Fruit fly (Drosophila melanogaster) whole organism, embryonic: Measurements from ENCODE around the gene Tmtc4.

Source experiments
- Awh ChIP-seq: fragments of 200-800 bp; sonication (Bioruptor generic); IDR thresholded peaks from 2 replicates; pipeline ENCODE4, ENCODE4 v1.3.6; 2022; ENCODE audit warnings: missing biosample characterization, missing genetic modification characterization
- CG10209 ChIP-seq: fragments of 200-800 bp; sonication (Bioruptor generic); optimal IDR thresholded peaks from 3 replicates; lab custom pipeline; 2017; ENCODE audit warnings: missing biosample characterization, mild to moderate bottlenecking, missing genetic modification characterization, missing genetic modification reagents
- CG1024 ChIP-seq: fragments of 200-800 bp; sonication (Bioruptor generic); IDR thresholded peaks from 2 replicates; pipeline ENCODE4 v1.3.6; 2022; ENCODE audit warnings: missing biosample characterization, missing genetic modification characterization
- CG10979 ChIP-seq: fragments of 200-800 bp; sonication (Bioruptor generic); optimal IDR thresholded peaks from 2 replicates; lab custom pipeline; 2018; ENCODE audit warnings: missing biosample characterization, mild to moderate bottlenecking, missing genetic modification characterization, moderate library complexity
- CG11247 ChIP-seq: fragments of 200-800 bp; sonication (Bioruptor generic); IDR thresholded peaks from 2 replicates; pipeline ENCODE4 v1.3.6; 2022; ENCODE audit warnings: missing biosample characterization, missing genetic modification characterization
- CG14014 ChIP-seq: fragments of 200-800 bp; sonication (Bioruptor generic); IDR thresholded peaks from 2 replicates; pipeline ENCODE4 v1.3.6; 2022; ENCODE audit warnings: missing biosample characterization, missing genetic modification characterization
- CG15696 ChIP-seq: fragments of 200-800 bp; sonication (Bioruptor generic); optimal IDR thresholded peaks from 2 replicates; lab custom pipeline; 2019; ENCODE audit warnings: missing biosample characterization, mild to moderate bottlenecking, missing genetic modification characterization, moderate library complexity
- CG17328 ChIP-seq: fragments of 200-800 bp; sonication (Bioruptor generic); IDR thresholded peaks from 2 replicates; pipeline ENCODE4 v1.3.6; 2022; ENCODE audit warnings: missing biosample characterization, missing genetic modification characterization
- CG17385 ChIP-seq: fragments of 200-800 bp; sonication (Bioruptor generic); optimal IDR thresholded peaks from 3 replicates; lab custom pipeline; 2018; ENCODE audit warnings: missing biosample characterization, mild to moderate bottlenecking, missing genetic modification characterization
- CG1832 ChIP-seq: fragments of 200-800 bp; sonication (Bioruptor generic); optimal IDR thresholded peaks from 2 replicates; lab custom pipeline; 2017; ENCODE audit warnings: missing biosample characterization, mild to moderate bottlenecking, missing genetic modification characterization, inconsistent platforms
- CG18476 ChIP-seq: fragments of 200-800 bp; sonication (Bioruptor generic); optimal IDR thresholded peaks from 2 replicates; lab custom pipeline; 2016; ENCODE audit warnings: missing biosample characterization, mild to moderate bottlenecking, missing genetic modification characterization
- CG31224 ChIP-seq: fragments of 200-800 bp; sonication (Bioruptor generic); IDR thresholded peaks from 2 replicates; pipeline ENCODE4 v1.3.6; 2022; ENCODE audit warnings: missing biosample characterization, missing genetic modification characterization
- CG32532 ChIP-seq: fragments of 200-800 bp; sonication (Bioruptor generic); IDR thresholded peaks from 2 replicates; pipeline ENCODE4 v1.3.6; 2022; ENCODE audit warnings: missing biosample characterization, missing genetic modification characterization
- CG4360 ChIP-seq: fragments of 200-800 bp; sonication (Bioruptor generic); IDR thresholded peaks from 2 replicates; pipeline ENCODE4 v1.3.6; 2022; ENCODE audit warnings: missing biosample characterization, missing genetic modification characterization
- CG4617 ChIP-seq: fragments of 200-800 bp; sonication (Bioruptor generic); optimal IDR thresholded peaks from 3 replicates; lab custom pipeline; 2016; ENCODE audit warnings: missing biosample characterization, missing genetic modification characterization, borderline replicate concordance
- CG5180 ChIP-seq: fragments of 200-800 bp; sonication (Bioruptor generic); optimal IDR thresholded peaks from 3 replicates; lab custom pipeline; 2017; ENCODE audit warnings: missing biosample characterization, missing genetic modification characterization, mild to moderate bottlenecking, moderate library complexity, missing genetic modification reagents
- CG8765 ChIP-seq: fragments of 200-800 bp; sonication (Bioruptor generic); IDR thresholded peaks from 2 replicates; pipeline ENCODE4 v1.3.6; 2022; ENCODE audit warnings: missing biosample characterization, missing genetic modification characterization
- Dp ChIP-seq: fragments of 200-800 bp; sonication (Bioruptor generic); optimal IDR thresholded peaks from 2 replicates; lab custom pipeline; 2018; ENCODE audit warnings: missing biosample characterization, mild to moderate bottlenecking, missing genetic modification characterization, moderate library complexity
- E2f2 ChIP-seq: fragments of 200-800 bp; sonication (Bioruptor generic); IDR thresholded peaks from 2 replicates; pipeline ENCODE4 v1.3.6; 2022; ENCODE audit warnings: missing biosample characterization, missing genetic modification characterization
- Eip74EF ChIP-seq, 2 experiments: fragments of 200-800 bp in 1 of 2; fragments of >200 bp in 1 of 2; sonication (Bioruptor generic) in 1 of 2; optimal IDR thresholded peaks; 2 replicates each; lab custom pipeline; 2017 to 2019; ENCODE audit warnings: missing biosample characterization in 2 of 2, missing genetic modification characterization in 2 of 2, mild to moderate bottlenecking in 1 of 2, moderate library complexity in 1 of 2
- Mrtf ChIP-seq: fragments of 200-800 bp; sonication (Bioruptor generic); IDR thresholded peaks from 3 replicates; pipeline ENCODE4 v1.3.6; 2022; ENCODE audit warnings: missing biosample characterization, missing genetic modification characterization
- PHDP ChIP-seq: fragments of 200-800 bp; sonication (Bioruptor generic); optimal IDR thresholded peaks from 3 replicates; lab custom pipeline; 2018; ENCODE audit warnings: missing biosample characterization, mild to moderate bottlenecking, missing genetic modification characterization, moderate library complexity
- Ptx1 ChIP-seq: fragments of 200-800 bp; sonication (Bioruptor generic); IDR thresholded peaks from 2 replicates; pipeline ENCODE4 v1.3.6; 2022; ENCODE audit warnings: missing biosample characterization, missing genetic modification characterization
- Usf ChIP-seq: fragments of 200-800 bp; sonication (Bioruptor generic); optimal IDR thresholded peaks from 2 replicates; lab custom pipeline; 2017; ENCODE audit warnings: missing genotype, missing biosample characterization, missing genetic modification characterization
- ash1 ChIP-seq: fragments of 200-800 bp; sonication (Bioruptor generic); optimal IDR thresholded peaks from 2 replicates; lab custom pipeline; 2018; ENCODE audit warnings: missing biosample characterization, mild to moderate bottlenecking, missing genetic modification characterization
- bab2 ChIP-seq: fragments of 200-800 bp; sonication (Bioruptor generic); optimal IDR thresholded peaks from 2 replicates; lab custom pipeline; 2016; ENCODE audit warnings: missing biosample characterization, missing genetic modification characterization
- br ChIP-seq: fragments of >200 bp; optimal IDR thresholded peaks from 2 replicates; lab custom pipeline; 2017
- cg ChIP-seq: fragments of 200-800 bp; sonication (Bioruptor generic); optimal IDR thresholded peaks from 3 replicates; lab custom pipeline; 2019; ENCODE audit warnings: missing biosample characterization, mild to moderate bottlenecking, missing genetic modification characterization, moderate library complexity
- chif ChIP-seq, 2 experiments: fragments of 200-800 bp; sonication (Bioruptor generic); optimal IDR thresholded peaks; 3 replicates each; lab custom pipeline; 2016; ENCODE audit warnings: missing biosample characterization in 2 of 2, missing genetic modification characterization in 2 of 2
- cwo ChIP-seq: fragments of 200-800 bp; sonication (Bioruptor generic); optimal IDR thresholded peaks from 3 replicates; lab custom pipeline; 2017; ENCODE audit warnings: missing biosample characterization, missing genetic modification characterization, mild to moderate bottlenecking, moderate library complexity, missing genetic modification reagents
- dmrt11E ChIP-seq: fragments of 200-800 bp; sonication (Bioruptor generic); optimal IDR thresholded peaks from 3 replicates; lab custom pipeline; 2018; ENCODE audit warnings: missing biosample characterization, mild to moderate bottlenecking, missing genetic modification characterization, moderate library complexity
- en ChIP-seq: fragments of 200-800 bp; sonication (Bioruptor generic); optimal IDR thresholded peaks from 2 replicates; lab custom pipeline; 2016; ENCODE audit warnings: missing biosample characterization, missing genetic modification characterization
- exex ChIP-seq: fragments of 200-800 bp; sonication (Bioruptor generic); optimal IDR thresholded peaks from 4 replicates; lab custom pipeline; 2018; ENCODE audit warnings: missing biosample characterization, mild to moderate bottlenecking, missing genetic modification characterization, moderate library complexity
- fu2 ChIP-seq: fragments of 200-800 bp; sonication (Bioruptor generic); optimal IDR thresholded peaks from 2 replicates; lab custom pipeline; 2016; ENCODE audit warnings: missing biosample characterization, missing genetic modification characterization
- ham ChIP-seq: fragments of 200-800 bp; sonication (Bioruptor generic); IDR thresholded peaks from 2 replicates; pipeline ENCODE4 v1.3.6; 2022; ENCODE audit warnings: missing biosample characterization, missing genetic modification characterization
- jing ChIP-seq: fragments of 200-800 bp; sonication (Bioruptor generic); optimal IDR thresholded peaks from 2 replicates; lab custom pipeline; 2018; ENCODE audit warnings: missing biosample characterization, mild to moderate bottlenecking, missing genetic modification characterization
- jumu ChIP-seq: fragments of 200-800 bp; sonication (Bioruptor generic); optimal IDR thresholded peaks from 3 replicates; lab custom pipeline; 2016; ENCODE audit warnings: missing biosample characterization, missing genetic modification characterization
- maf-S ChIP-seq: fragments of 200-800 bp; sonication (Bioruptor generic); optimal IDR thresholded peaks from 2 replicates; lab custom pipeline; 2016; ENCODE audit warnings: missing biosample characterization, missing genetic modification characterization
- mirr ChIP-seq: fragments of 200-800 bp; sonication (Bioruptor generic); optimal IDR thresholded peaks from 3 replicates; lab custom pipeline; 2018; ENCODE audit warnings: missing biosample characterization, mild to moderate bottlenecking, missing genetic modification characterization
- nmo ChIP-seq: fragments of 200-800 bp; sonication (Bioruptor generic); optimal IDR thresholded peaks from 2 replicates; lab custom pipeline; 2018; ENCODE audit warnings: missing biosample characterization, mild to moderate bottlenecking, missing genetic modification characterization, moderate library complexity
- pnt ChIP-seq: fragments of 200-800 bp; sonication (Bioruptor generic); optimal IDR thresholded peaks from 3 replicates; lab custom pipeline; 2016; ENCODE audit warnings: missing biosample characterization, missing genetic modification characterization
- rib ChIP-seq: fragments of 200-800 bp; sonication (Bioruptor generic); IDR thresholded peaks from 2 replicates; pipeline ENCODE4 v1.3.6; 2022; ENCODE audit warnings: missing biosample characterization, missing genetic modification characterization
- run ChIP-seq: fragments of 200-800 bp; sonication (Bioruptor generic); optimal IDR thresholded peaks from 3 replicates; lab custom pipeline; 2018; ENCODE audit warnings: missing biosample characterization, mild to moderate bottlenecking, missing genetic modification characterization
- schlank ChIP-seq: fragments of 200-800 bp; sonication (Bioruptor generic); optimal IDR thresholded peaks from 2 replicates; lab custom pipeline; 2018; ENCODE audit warnings: missing biosample characterization, mild to moderate bottlenecking, missing genetic modification characterization
- sima ChIP-seq: fragments of 200-800 bp; sonication (Bioruptor generic); optimal IDR thresholded peaks from 2 replicates; lab custom pipeline; 2016; ENCODE audit warnings: missing biosample characterization, missing genetic modification characterization
- so ChIP-seq: fragments of 200-800 bp; sonication (Bioruptor generic); IDR thresholded peaks from 3 replicates; pipeline ENCODE4 v1.3.6; 2022; ENCODE audit warnings: missing biosample characterization, missing genetic modification characterization
- ssp ChIP-seq: fragments of 200-800 bp; sonication (Bioruptor generic); IDR thresholded peaks from 2 replicates; pipeline ENCODE4 v1.3.6; 2022; ENCODE audit warnings: missing biosample characterization, missing genetic modification characterization
- sug ChIP-seq: fragments of 200-800 bp; optimal IDR thresholded peaks from 2 replicates; lab custom pipeline; 2019; ENCODE audit warnings: missing biosample characterization, mild to moderate bottlenecking, missing genetic modification characterization, moderate library complexity
- tap ChIP-seq: fragments of 200-800 bp; optimal IDR thresholded peaks from 3 replicates; lab custom pipeline; 2019; ENCODE audit warnings: missing biosample characterization, mild to moderate bottlenecking, missing genetic modification characterization, moderate library complexity

The Tmtc4 gene

dm6 chr3R:15332994-15333393, 18.0 kb upstream of the Tmtc4 start, which contains the start of the genes Fkbp39 and Cyfip (continued):
- TF ChIP-seq CG4617 (GFP tag; lab: Kevin White, UChicago) (peak; percentile 98), chif (GFP tag; optimal IDR thresholded peaks at IDR 0.05; lab: Kevin White, UChicago) (peak in 1 of 2 experiments; percentile 36), CG10209 (GFP tag; lab: Kevin White, UChicago) (no peak), ash1 (GFP tag; lab: Kevin White, UChicago) (no peak), sima (no peak), Ptx1 (GFP tag; lab: Robert Waterston, UW) (peak; percentile 39; the same call in 1 of the 2 replicates), CG17385 (no peak), CG8765 (GFP tag; lab: Robert Waterston, UW) (no peak), pnt (GFP tag; lab: Kevin White, UChicago) (no peak), bab2 (GFP tag; lab: Kevin White, UChicago) (peak; percentile 29), en (GFP tag; lab: Kevin White, UChicago) (no peak), CG32532 (GFP tag; lab: Robert Waterston, UW) (peak; percentile 64), Eip74EF (GFP tag; optimal IDR thresholded peaks at IDR 0.05; lab: Kevin White, UChicago) (no peak), fu2 (GFP tag; lab: Kevin White, UChicago) (peak; percentile 47), dmrt11E (tag; lab: Kevin White, UChicago) (no peak), rib (GFP tag; lab: Robert Waterston, UW) (peak; percentile 70; the same call in 1 of the 2 replicates), Dp (peak; percentile 71), CG17328 (GFP tag; lab: Robert Waterston, UW) (peak; percentile 24; the same call in 1 of the 2 replicates), jing (GFP tag; lab: Kevin White, UChicago) (no peak), cg (GFP tag; lab: Kevin White, UChicago) (peak; percentile 47), maf-S (GFP tag; lab: Kevin White, UChicago) (peak; percentile 60), ssp (GFP tag; lab: Robert Waterston, UW) (peak; percentile 31; the same call in 1 of the 2 replicates), br (lab: Kevin White, UChicago) (no peak), CG31224 (GFP tag; lab: Robert Waterston, UW) (no peak), nmo (peak; percentile 76), cwo (GFP tag; lab: Kevin White, UChicago) (no peak)

- TF ChIP-seq ham (no peak), schlank (tag; lab: Kevin White, UChicago) (no peak), Mrtf (GFP tag; lab: Robert Waterston, UW) (no peak), exex (peak; percentile 82), mirr (GFP tag; lab: Kevin White, UChicago) (no peak), sug (tag; lab: Kevin White, UChicago) (peak; percentile 84), CG11247 (GFP tag; lab: Robert Waterston, UW) (no peak), Awh (GFP tag; lab: Robert Waterston, UW) (no peak), E2f2 (no peak), CG5180 (GFP tag; lab: Kevin White, UChicago) (no peak), PHDP (tag; lab: Kevin White, UChicago) (no peak)
Observed at dm6 chr3R:15339111-15339510, 11.9 kb upstream of the Tmtc4 start.

dm6 chr3R:15340052-15340732, 10.8 kb upstream of the Tmtc4 start, which contains the start of gene SerRS-m:
SerRS-m (plus strand) TSS chr3R:15340667.
- TF ChIP-seq CG1832 (GFP tag; lab: Kevin White, UChicago): no peak
- TF ChIP-seq CG4360 (GFP tag; lab: Robert Waterston, UW): no peak
- no peak for TF ChIP-seq jumu (GFP tag; lab: Kevin White, UChicago)
- no peak for TF ChIP-seq run (tag; lab: Kevin White, UChicago)
- TF ChIP-seq Dp: peak; percentile 25
- no peak for TF ChIP-seq CG14014 (GFP tag; lab: Robert Waterston, UW)
- no peak for TF ChIP-seq tap (tag; lab: Kevin White, UChicago)
- TF ChIP-seq rib (GFP tag; lab: Robert Waterston, UW): no peak
- no peak for TF ChIP-seq so
- TF ChIP-seq CG18476: no peak
- TF ChIP-seq CG10979 (tag; lab: Kevin White, UChicago): peak; percentile 31
- TF ChIP-seq CG15696 (tag; lab: Kevin White, UChicago): no peak
- no peak for TF ChIP-seq CG1024
- TF ChIP-seq Usf (GFP tag; lab: Kevin White, UChicago): no peak
